Worm (Caenorhabditis elegans) whole organism, L2 larva: Measurements from ENCODE around the gene srd-21.

Source experiments
- Y55F3AM.14 ChIP-seq: fragments of 200-800 bp; sonication (Bioruptor generic); optimal IDR thresholded peaks from 2 replicates; lab custom pipeline; 2018; ENCODE audit warnings: mild to moderate bottlenecking, missing genetic modification characterization, missing compliant biosample characterization
- ama-1 ChIP-seq: fragments of 150-350 bp; optimal IDR thresholded peaks from 2 replicates; lab custom pipeline; 2018; ENCODE audit warnings: inconsistent platforms
- blmp-1 ChIP-seq: sonication (generic microtip); optimal IDR thresholded peaks from 2 replicates; lab custom pipeline; 2017; ENCODE audit warnings: missing genetic modification characterization, mild to moderate bottlenecking, missing compliant biosample characterization, antibody characterized with exemption, moderate library complexity; ENCODE audit not compliant: insufficient read depth
- egl-27 ChIP-seq: sonication (generic microtip); optimal IDR thresholded peaks from 3 replicates; lab custom pipeline; 2017; ENCODE audit warnings: missing biosample characterization, missing genetic modification reagents, missing genetic modification characterization
- elt-1 ChIP-seq: fragments of 150-350 bp; optimal IDR thresholded peaks from 2 replicates; lab custom pipeline; 2014; ENCODE audit warnings: missing biosample characterization, missing genetic modification characterization
- elt-3 ChIP-seq: sonication (generic microtip); optimal IDR thresholded peaks from 2 replicates; lab custom pipeline; 2017; ENCODE audit warnings: missing biosample characterization, missing genetic modification characterization
- fos-1 ChIP-seq: fragments of 150-350 bp; optimal IDR thresholded peaks from 2 replicates; lab custom pipeline; 2014; ENCODE audit warnings: missing biosample characterization, missing genetic modification characterization
- lin-13 ChIP-seq: fragments of 150-350 bp; optimal IDR thresholded peaks from 2 replicates; lab custom pipeline; 2014; ENCODE audit warnings: missing biosample characterization, missing genetic modification reagents, missing genetic modification characterization
- nhr-10 ChIP-seq: sonication (generic microtip); optimal IDR thresholded peaks from 2 replicates; lab custom pipeline; 2017; ENCODE audit warnings: missing biosample characterization, missing genetic modification characterization
- nhr-237 ChIP-seq: fragments of 150-350 bp; optimal IDR thresholded peaks from 2 replicates; lab custom pipeline; 2014; ENCODE audit warnings: missing biosample characterization, missing genetic modification characterization
- nhr-6 ChIP-seq: fragments of 150-350 bp; optimal IDR thresholded peaks from 2 replicates; lab custom pipeline; 2014; ENCODE audit warnings: missing biosample characterization, missing genetic modification characterization
- snpc-4 ChIP-seq: fragments of 150-350 bp; optimal IDR thresholded peaks from 2 replicates; lab custom pipeline; 2014; ENCODE audit warnings: missing biosample characterization, missing genetic modification characterization
- unc-62 ChIP-seq: fragments of 150-350 bp; optimal IDR thresholded peaks from 2 replicates; lab custom pipeline; 2014; ENCODE audit warnings: missing biosample characterization, missing genetic modification reagents, missing genetic modification characterization
- ztf-4 ChIP-seq: fragments of 150-350 bp; optimal IDR thresholded peaks from 2 replicates; lab custom pipeline; 2014; ENCODE audit warnings: missing biosample characterization, missing genetic modification characterization

DNA sequence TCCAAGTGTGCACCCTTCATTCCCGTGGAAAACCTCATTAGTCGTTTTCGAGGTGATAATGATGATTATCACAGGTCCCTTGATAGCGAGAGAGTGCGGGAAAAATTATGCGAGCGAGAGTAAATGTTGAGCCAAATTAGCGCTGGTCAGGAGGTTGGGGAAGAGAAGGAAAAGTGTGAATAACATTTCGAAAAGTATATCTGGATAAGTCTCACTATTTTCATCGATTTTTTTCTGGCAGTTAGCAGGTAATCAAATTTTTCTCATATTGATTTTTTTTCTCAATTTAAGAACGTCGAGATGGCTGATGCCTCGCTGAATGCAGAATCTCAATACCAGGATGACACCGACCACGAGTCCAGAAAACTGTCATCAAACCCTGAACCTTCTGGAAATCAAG, 709 bp upstream of the srd-21 start, which contains the start of gene W06G6.2:
- TF ChIP-seq blmp-1: no peak
- no peak for TF ChIP-seq unc-62 (GFP tag; lab: Kevin White, UChicago)
- no peak for TF ChIP-seq nhr-10 (tag; lab: Kevin White, UChicago)
- no peak for TF ChIP-seq elt-3 (tag; lab: Kevin White, UChicago)
- no peak for TF ChIP-seq nhr-6
- no peak for TF ChIP-seq egl-27 (tag; lab: Kevin White, UChicago)
- TF ChIP-seq nhr-237 (tag; lab: Kevin White, UChicago): no peak
- TF ChIP-seq lin-13 (GFP tag; lab: Kevin White, UChicago): no peak
- TF ChIP-seq fos-1 (tag; lab: Kevin White, UChicago): no peak
- TF ChIP-seq snpc-4: no peak
- no peak for TF ChIP-seq Y55F3AM.14
- TF ChIP-seq elt-1 (tag; lab: Kevin White, UChicago): no peak
- no peak for TF ChIP-seq ama-1 (lab: Kevin White, UChicago)
- no peak for TF ChIP-seq ztf-4 (tag; lab: Kevin White, UChicago)
